Fruit fly (Drosophila melanogaster): Measurements from ENCODE around the gene Uxs.

Gene Uxs

DNA sequence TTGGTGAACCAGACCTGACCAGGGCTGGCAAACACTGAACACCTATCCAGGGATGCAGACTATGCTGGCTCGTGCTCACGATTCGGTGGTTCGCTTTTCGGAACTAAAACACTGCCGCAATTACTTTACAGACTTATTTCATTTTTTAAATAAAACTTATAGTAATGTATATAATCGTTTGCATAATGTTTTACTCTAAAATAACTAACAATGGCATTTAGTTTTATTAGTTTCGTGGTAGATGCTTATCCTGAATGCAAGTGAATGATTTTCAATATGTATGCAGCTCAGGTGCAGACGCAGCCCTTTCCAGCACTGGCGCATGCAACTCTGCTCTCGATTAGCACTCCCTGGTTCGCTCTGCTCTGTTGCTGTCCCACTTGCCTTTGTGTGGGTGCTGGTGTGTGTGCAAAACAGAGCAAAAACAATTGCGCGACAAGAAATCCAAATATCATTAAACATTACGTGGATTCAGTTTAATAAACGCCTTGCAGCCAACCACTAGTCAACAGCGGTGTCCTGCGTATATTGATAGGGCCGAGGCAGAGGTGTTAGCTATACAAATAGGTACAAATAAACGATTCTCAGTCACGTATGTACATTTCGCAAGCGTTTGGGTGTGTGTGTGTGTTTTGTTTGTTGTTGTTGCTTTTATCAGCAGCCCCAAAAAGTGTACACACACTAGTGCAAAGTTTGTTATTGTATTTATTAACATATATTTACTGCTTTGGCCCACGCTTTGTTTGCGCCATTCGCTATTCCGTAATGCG, 6.1 kb downstream of the Uxs start, which contains the start of the genes ERR and Atg18a (continued):
- TF ChIP-seq CG10274 (GFP tag; optimal IDR thresholded peaks at IDR 0.05) (peak; percentile 28), CG15601 (tag; optimal IDR thresholded peaks at IDR 0.05) (peak; percentile 87), CG4360 (GFP tag; IDR thresholded peaks at IDR 0.05) (peak; percentile 85), CG6765 (GFP tag; optimal IDR thresholded peaks at IDR 0.05) (no peak), CG5180 (GFP tag; optimal IDR thresholded peaks at IDR 0.05) (peak; percentile 19), CoRest (tag; optimal IDR thresholded peaks at IDR 0.05) (peak; percentile 92), CG15479 (GFP tag; optimal IDR thresholded peaks at IDR 0.05) (peak; percentile 90), CG3281 (GFP tag; optimal IDR thresholded peaks at IDR 0.05) (peak; percentile 87), CG11560 (tag; IDR thresholded peaks at IDR 0.05) (peak; percentile 80), CG2875 (GFP tag; optimal IDR thresholded peaks at IDR 0.05) (peak; percentile 17), Oaz (GFP tag; IDR thresholded peaks at IDR 0.05) (peak; percentile 80), CG31441 (GFP tag; IDR thresholded peaks at IDR 0.05) (peak; percentile 83; the same call in 1 of the 2 replicates), hb (GFP tag; IDR thresholded peaks at IDR 0.05; ENCODE audit: partially characterized antibody) (0 out of 3 replicates have a peak, but pooled peaks have one; percentile 45), row (GFP tag; IDR thresholded peaks at IDR 0.05) (peak; percentile 98), ara (GFP tag; IDR thresholded peaks at IDR 0.05) (peak; percentile 70; the same call in 1 of the 2 replicates), stwl (tag; optimal IDR thresholded peaks at IDR 0.05) (peak; percentile 98), CG10209 (GFP tag; optimal IDR thresholded peaks at IDR 0.05) (peak; percentile 74), ssp (GFP tag; IDR thresholded peaks at IDR 0.05) (peak; percentile 83), CG8478 (optimal IDR thresholded peaks at IDR 0.05) (peak; percentile 76), abd-A (tag; optimal IDR thresholded peaks at IDR 0.05) (no peak), amos (GFP tag; IDR thresholded peaks at IDR 0.05; ENCODE audit: partially characterized antibody) (peak; percentile 65), CG3995 (GFP tag; optimal IDR thresholded peaks at IDR 0.05) (peak; percentile 51), ase (GFP tag; IDR thresholded peaks at IDR 0.05) (peak; percentile 78), ind (GFP tag; optimal IDR thresholded peaks at IDR 0.05) (peak; percentile 91), CG12744 (GFP tag; optimal IDR thresholded peaks at IDR 0.05) (peak; percentile 63), tap (tag; optimal IDR thresholded peaks at IDR 0.05) (no peak), ac (GFP tag; optimal IDR thresholded peaks at IDR 0.05) (no peak), NfI (GFP tag; optimal IDR thresholded peaks at IDR 0.05) (peak; percentile 87), CG10959 (GFP tag; IDR thresholded peaks at IDR 0.05) (peak; percentile 41; the same call in 1 of the 2 replicates), CG18262 (tag; optimal IDR thresholded peaks at IDR 0.05) (peak; percentile 79), CG9932 (GFP tag; IDR thresholded peaks at IDR 0.05) (peak; percentile 97), mirr (GFP tag; optimal IDR thresholded peaks at IDR 0.05) (no peak), ci (GFP tag; IDR thresholded peaks at IDR 0.05) (peak; percentile 82), CG4854 (GFP tag; optimal IDR thresholded peaks at IDR 0.05) (peak; percentile 61), Poxn (GFP tag; IDR thresholded peaks at IDR 0.05) (peak; percentile 63), CG18011 (GFP tag; optimal IDR thresholded peaks at IDR 0.05) (peak; percentile 70), sc (optimal IDR thresholded peaks at IDR 0.05) (no peak), sc (GFP tag; optimal IDR thresholded peaks at IDR 0.05) (peak; percentile 56), br (optimal IDR thresholded peaks at IDR 0.05) (no peak), Abd-B (GFP tag; optimal IDR thresholded peaks at IDR 0.05) (peak; percentile 92), CG17568 (GFP tag; optimal IDR thresholded peaks at IDR 0.05) (no peak), sim (GFP tag; IDR thresholded peaks at IDR 0.05) (no peak), chinmo (GFP tag; IDR thresholded peaks at IDR 0.05; ENCODE audit: partially characterized antibody) (peak; percentile 47; the same call in 1 of the 4 replicates), Hr3 (GFP tag; optimal IDR thresholded peaks at IDR 0.05) (peak; percentile 91), CG30403 (GFP tag; optimal IDR thresholded peaks at IDR 0.05) (peak; percentile 93), otp (GFP tag; IDR thresholded peaks at IDR 0.05) (0 out of 3 replicates have a peak, but pooled peaks have one; percentile 50), slp2 (GFP tag; optimal IDR thresholded peaks at IDR 0.05) (peak; percentile 76), gcm2 (GFP tag; optimal IDR thresholded peaks at IDR 0.05) (peak; percentile 42), gfzf (GFP tag; optimal IDR thresholded peaks at IDR 0.05) (peak; percentile 11), h (optimal IDR thresholded peaks at IDR 0.05) (no peak)

All from whole organism, embryonic.